Worm (Caenorhabditis elegans): ENCODE results near the gene cogc-8.

Gene cogc-8

ce11 chrIV:240257-240754, at the start of gene cogc-8, which contains the start of gene fnta-1:
cogc-8 (plus strand) TSS chrIV:240451.
fnta-1 (minus strand) TSS chrIV:240307.
- TF ChIP-seq ztf-4 (tag; optimal IDR thresholded peaks at IDR 0.05) (no peak), elt-2 (tag; optimal IDR thresholded peaks at IDR 0.05) (peak; percentile 14), daf-12 (tag; optimal IDR thresholded peaks at IDR 0.05) (no peak), lin-15B (tag; optimal IDR thresholded peaks at IDR 0.05) (peak; percentile 41), hmg-11 (tag; optimal IDR thresholded peaks at IDR 0.05) (peak; percentile 29), nfya-1 (tag; optimal IDR thresholded peaks at IDR 0.05; ENCODE audit: insufficient read depth) (peak; percentile 48)

DNA sequence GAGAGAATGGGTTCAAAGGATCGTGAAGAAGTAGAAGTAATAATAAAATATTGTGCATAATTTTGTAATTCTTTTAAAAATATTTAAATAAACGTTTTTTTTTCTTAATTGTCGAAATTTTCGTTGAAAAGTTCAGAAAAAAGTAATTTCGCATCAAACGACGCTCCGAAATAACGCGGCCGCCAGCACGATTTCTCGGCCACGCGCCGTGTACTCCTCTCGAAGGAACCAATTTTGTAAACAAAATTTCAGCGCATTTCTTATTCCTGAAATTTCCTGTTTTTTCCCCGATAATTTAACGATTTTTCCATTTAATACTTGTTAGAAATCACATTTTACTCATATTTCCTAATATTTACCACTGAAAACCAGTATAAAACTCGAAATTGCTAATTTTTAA, 48.2 kb upstream of the cogc-8 start, which contains the start of gene Y38C1AA.12:
Gene Y38C1AA.12, plus strand, starts transcription at position 211 of the 400 bp plus-strand sequence.
- TF ChIP-seq elt-3 (tag; optimal IDR thresholded peaks at IDR 0.05) (no peak), mdl-1 (tag; optimal IDR thresholded peaks at IDR 0.05) (no peak), nhr-25 (tag; optimal IDR thresholded peaks at IDR 0.05) (peak; percentile 53), nhr-28 (tag; optimal IDR thresholded peaks at IDR 0.05) (no peak), elt-1 (tag; optimal IDR thresholded peaks at IDR 0.05) (no peak), jun-1 (tag; optimal IDR thresholded peaks at IDR 0.05) (no peak), fkh-10 (GFP tag; optimal IDR thresholded peaks at IDR 0.05) (no peak), nfya-1 (tag; optimal IDR thresholded peaks at IDR 0.05; ENCODE audit: insufficient read depth) (peak; percentile 74), lin-39 (tag; optimal IDR thresholded peaks at IDR 0.05) (peak; percentile 64), ceh-82 (tag; optimal IDR thresholded peaks at IDR 0.05) (no peak), nhr-67 (tag; optimal IDR thresholded peaks at IDR 0.05) (no peak), hmg-11 (tag; optimal IDR thresholded peaks at IDR 0.05) (peak; percentile 64), elt-2 (tag; optimal IDR thresholded peaks at IDR 0.05) (peak; percentile 33), fkh-2 (tag; optimal IDR thresholded peaks at IDR 0.05) (no peak), pqm-1 (tag; optimal IDR thresholded peaks at IDR 0.05) (peak; percentile 5), fos-1 (tag; optimal IDR thresholded peaks at IDR 0.05) (no peak), daf-12 (tag; optimal IDR thresholded peaks at IDR 0.05) (no peak), ztf-4 (tag; optimal IDR thresholded peaks at IDR 0.05) (no peak), nhr-76 (tag; optimal IDR thresholded peaks at IDR 0.05) (no peak), nhr-11 (tag; optimal IDR thresholded peaks at IDR 0.05) (no peak), skn-1 (tag; optimal IDR thresholded peaks at IDR 0.05) (no peak), unc-39 (tag; optimal IDR thresholded peaks at IDR 0.05) (no peak), egl-27 (tag; optimal IDR thresholded peaks at IDR 0.05) (no peak), lin-15B (tag; optimal IDR thresholded peaks at IDR 0.05) (peak; percentile 90), ceh-9 (tag; optimal IDR thresholded peaks at IDR 0.05) (no peak), nhr-23 (tag; optimal IDR thresholded peaks at IDR 0.05) (peak; percentile 85), egl-5 (tag; optimal IDR thresholded peaks at IDR 0.05) (no peak), R02D3.7 (tag; optimal IDR thresholded peaks at IDR 0.05) (peak; percentile 33), nhr-237 (tag; optimal IDR thresholded peaks at IDR 0.05) (no peak), aly-2 (tag; optimal IDR thresholded peaks at IDR 0.05) (no peak), nhr-12 (tag; optimal IDR thresholded peaks at IDR 0.05) (no peak), pha-4 (tag; optimal IDR thresholded peaks at IDR 0.05) (peak; percentile 95), mml-1 (tag; optimal IDR thresholded peaks at IDR 0.05) (no peak), eor-1 (tag; optimal IDR thresholded peaks at IDR 0.05) (peak in 1 of 2 experiments; percentile 36), nhr-77 (tag; optimal IDR thresholded peaks at IDR 0.05) (peak; percentile 25), zag-1 (tag; optimal IDR thresholded peaks at IDR 0.05) (no peak), nhr-43 (tag; optimal IDR thresholded peaks at IDR 0.05; ENCODE audit: poor library complexity, severe bottlenecking) (peak; percentile 94), ztf-11 (tag; optimal IDR thresholded peaks at IDR 0.05) (no peak), tbx-2 (tag; optimal IDR thresholded peaks at IDR 0.05) (peak; percentile 32), lsy-12 (tag; optimal IDR thresholded peaks at IDR 0.05) (peak; percentile 65), snpc-4 (tag; optimal IDR thresholded peaks at IDR 0.05) (peak; percentile 86), ceh-16 (tag; optimal IDR thresholded peaks at IDR 0.05) (no peak), ama-1 (optimal IDR thresholded peaks at IDR 0.05) (no peak), ZK546.5 (tag; optimal IDR thresholded peaks at IDR 0.05) (no peak), ceh-28 (tag; optimal IDR thresholded peaks at IDR 0.05) (no peak), sea-2 (GFP tag; optimal IDR thresholded peaks at IDR 0.05) (no peak), unc-62 (GFP tag; optimal IDR thresholded peaks at IDR 0.05) (no peak)
